Worm (Caenorhabditis elegans): ENCODE measurements around the gene ced-9.

DNA sequence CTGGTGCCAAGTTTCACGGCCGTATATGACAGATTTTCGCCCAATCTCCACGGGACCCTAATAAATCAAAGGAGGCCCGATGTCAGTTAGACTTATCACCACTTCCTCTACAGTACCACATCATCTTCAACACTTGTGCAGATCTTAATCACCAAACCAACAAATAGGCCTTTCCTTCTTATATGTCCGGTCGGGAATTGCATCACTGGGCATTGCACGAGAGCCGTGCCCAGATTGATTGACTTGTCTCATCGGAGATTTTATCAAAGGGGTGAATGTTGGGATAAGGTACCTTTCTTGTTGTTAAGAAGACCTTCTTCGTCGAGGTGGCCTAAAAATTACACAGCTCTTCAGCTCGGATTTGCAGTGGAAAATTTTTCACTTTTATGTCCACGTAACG is 9.8 kb downstream of the ced-9 start:
- TF ChIP-seq elt-3 (tag; optimal IDR thresholded peaks at IDR 0.05) (no peak), drap-1 (GFP tag; optimal IDR thresholded peaks at IDR 0.05) (no peak), elt-1 (tag; optimal IDR thresholded peaks at IDR 0.05; ENCODE audit: borderline replicate concordance, insufficient read depth) (peak; percentile 83), unc-62 (GFP tag; optimal IDR thresholded peaks at IDR 0.05) (peak; percentile 63), ces-1 (GFP tag; optimal IDR thresholded peaks at IDR 0.05) (no peak), snpc-4 (tag; optimal IDR thresholded peaks at IDR 0.05) (no peak), nhr-12 (tag; optimal IDR thresholded peaks at IDR 0.05) (no peak), blmp-1 (tag; optimal IDR thresholded peaks at IDR 0.05) (no peak)
